Worm (Caenorhabditis elegans) whole organism, young adult: ENCODE data around the gene skat-1.

Experiments
- F33H1.4 ChIP-seq: fragments of 200-800 bp; sonication (Bioruptor generic); IDR thresholded peaks from 2 replicates; pipeline ENCODE4 v1.3.6; 2022; ENCODE audit warnings: missing genetic modification reagents, missing genetic modification characterization, missing compliant biosample characterization
- hlh-26 ChIP-seq: fragments of 200-800 bp; sonication (Bioruptor generic); conservative IDR thresholded peaks from 2 replicates; pipeline ENCODE4 v1.3.6; 2022; ENCODE audit warnings: missing genetic modification reagents, missing genetic modification characterization, missing compliant biosample characterization
- lin-40 ChIP-seq: sonication (generic microtip); optimal IDR thresholded peaks from 2 replicates; lab custom pipeline; 2016; ENCODE audit warnings: missing genetic modification characterization, mild to moderate bottlenecking, missing compliant biosample characterization, missing genotype, missing genetic modification reagents
- madf-10 ChIP-seq: sonication (generic microtip); optimal IDR thresholded peaks from 2 replicates; lab custom pipeline; 2016; ENCODE audit warnings: mild to moderate bottlenecking, missing genetic modification characterization, missing compliant biosample characterization
- pha-4 ChIP-seq: fragments of 150-350 bp; sonication (generic microtip); optimal IDR thresholded peaks from 2 replicates; lab custom pipeline; 2014; ENCODE audit warnings: missing biosample characterization, missing genetic modification reagents, missing genetic modification characterization
- sea-2 ChIP-seq: fragments of 200-800 bp; sonication (Bioruptor generic); IDR thresholded peaks from 2 replicates; pipeline ENCODE4 v1.3.6; 2022; ENCODE audit warnings: missing genetic modification characterization, missing compliant biosample characterization
- snpc-1.3 ChIP-seq: sonication (generic microtip); optimal IDR thresholded peaks from 2 replicates; lab custom pipeline; 2017; ENCODE audit warnings: missing genetic modification characterization, mild to moderate bottlenecking, missing compliant biosample characterization, antibody characterized with exemption, moderate library complexity, missing genotype, missing genetic modification reagents; ENCODE audit not compliant: insufficient read depth
- snpc-4 ChIP-seq, 5 experiments: fragments of 150-350 bp in 1 of 5; sonication (generic microtip) in 4 of 5; optimal IDR thresholded peaks; 2 replicates each; lab custom pipeline; 2014 to 2018; ENCODE audit warnings: missing genetic modification characterization in 5 of 5, missing biosample characterization in 3 of 5, antibody characterized with exemption in 2 of 5, mild to moderate bottlenecking in 2 of 5, missing compliant biosample characterization in 2 of 5, missing genotype in 2 of 5, moderate library complexity in 2 of 5, missing genetic modification reagents in 1 of 5

ce11 chrIII:9007183-9007582, 10.6 kb upstream of the skat-1 start:
- no peak for TF ChIP-seq F33H1.4
- TF ChIP-seq sea-2 = no peak
- no peak for TF ChIP-seq lin-40 (tag; lab: Kevin White, UChicago)
- no peak for TF ChIP-seq pha-4 (tag; lab: Kevin White, UChicago)
- TF ChIP-seq hlh-26 (GFP tag; lab: Robert Waterston, UW) = no peak
- no peak for TF ChIP-seq snpc-4 (GFP tag; optimal IDR thresholded peaks at IDR 0.05; lab: Kevin White, UChicago)
- TF ChIP-seq snpc-4 (tag; optimal IDR thresholded peaks at IDR 0.05; lab: Kevin White, UChicago) = no peak
- TF ChIP-seq snpc-1.3 (tag; lab: Kevin White, UChicago) = no peak
- TF ChIP-seq madf-10 (tag; lab: Kevin White, UChicago) = no peak
